Worm (Caenorhabditis elegans) whole organism, L3 larva: ENCODE results near the gene col-98.

Experiments used
- aly-2 ChIP-seq: fragments of 150-350 bp; optimal IDR thresholded peaks from 2 replicates; lab custom pipeline; 2014; ENCODE audit warnings: missing biosample characterization, missing genetic modification characterization
- ama-1 ChIP-seq: fragments of 150-350 bp; optimal IDR thresholded peaks from 2 replicates; lab custom pipeline; 2018
- ceh-16 ChIP-seq: sonication (generic microtip); optimal IDR thresholded peaks from 2 replicates; lab custom pipeline; 2017; ENCODE audit warnings: missing biosample characterization, missing genetic modification characterization
- ceh-28 ChIP-seq: fragments of 150-350 bp; optimal IDR thresholded peaks from 2 replicates; lab custom pipeline; 2014; ENCODE audit warnings: missing biosample characterization, missing genetic modification reagents, missing genetic modification characterization
- ceh-82 ChIP-seq: fragments of 150-350 bp; optimal IDR thresholded peaks from 2 replicates; lab custom pipeline; 2014; ENCODE audit warnings: missing biosample characterization, missing genetic modification characterization
- ceh-9 ChIP-seq: sonication (generic microtip); optimal IDR thresholded peaks from 2 replicates; lab custom pipeline; 2018; ENCODE audit warnings: missing biosample characterization, missing genetic modification characterization
- egl-27 ChIP-seq: sonication (generic microtip); optimal IDR thresholded peaks from 4 replicates; lab custom pipeline; 2017; ENCODE audit warnings: missing biosample characterization, missing genetic modification reagents, missing genetic modification characterization
- egl-5 ChIP-seq: fragments of 150-350 bp; optimal IDR thresholded peaks from 2 replicates; lab custom pipeline; 2017; ENCODE audit warnings: missing biosample characterization, missing genetic modification reagents, missing genetic modification characterization, inconsistent platforms
- elt-1 ChIP-seq: fragments of 150-350 bp; optimal IDR thresholded peaks from 2 replicates; lab custom pipeline; 2014; ENCODE audit warnings: missing biosample characterization, missing genetic modification characterization
- elt-2 ChIP-seq: sonication (generic microtip); optimal IDR thresholded peaks from 2 replicates; lab custom pipeline; 2016; ENCODE audit warnings: missing genetic modification reagents, mild to moderate bottlenecking, missing genetic modification characterization, missing compliant biosample characterization
- elt-3 ChIP-seq, 3 experiments: fragments of 150-350 bp in 1 of 3; sonication (generic microtip) in 2 of 3; optimal IDR thresholded peaks; 2 replicates in 2 of 3; 4 replicates in 1 of 3; lab custom pipeline; 2014 to 2017; ENCODE audit warnings: missing biosample characterization in 3 of 3, missing genetic modification characterization in 3 of 3
- eor-1 ChIP-seq, 2 experiments: fragments of 150-350 bp; optimal IDR thresholded peaks; 2 replicates each; lab custom pipeline; 2014 to 2018; ENCODE audit warnings: missing biosample characterization in 2 of 2, missing genetic modification characterization in 2 of 2
- fkh-10 ChIP-seq: sonication (generic microtip); optimal IDR thresholded peaks from 2 replicates; lab custom pipeline; 2017; ENCODE audit warnings: missing biosample characterization, missing genetic modification reagents, missing genetic modification characterization
- fkh-2 ChIP-seq: fragments of 150-350 bp; optimal IDR thresholded peaks from 2 replicates; lab custom pipeline; 2014; ENCODE audit warnings: missing biosample characterization, missing genetic modification reagents, missing genetic modification characterization
- fos-1 ChIP-seq: fragments of 150-350 bp; optimal IDR thresholded peaks from 2 replicates; lab custom pipeline; 2014; ENCODE audit warnings: missing biosample characterization, missing genetic modification characterization
- hmg-11 ChIP-seq: sonication (generic microtip); optimal IDR thresholded peaks from 2 replicates; lab custom pipeline; 2016; ENCODE audit warnings: missing genetic modification characterization, missing compliant biosample characterization
- jun-1 ChIP-seq: fragments of 150-350 bp; optimal IDR thresholded peaks from 2 replicates; lab custom pipeline; 2014; ENCODE audit warnings: missing biosample characterization, missing genetic modification reagents, missing genetic modification characterization
- lsy-12 ChIP-seq: sonication (generic microtip); optimal IDR thresholded peaks from 2 replicates; lab custom pipeline; 2016; ENCODE audit warnings: mild to moderate bottlenecking, missing genetic modification characterization, missing compliant biosample characterization
- mdl-1 ChIP-seq: fragments of 150-350 bp; optimal IDR thresholded peaks from 2 replicates; lab custom pipeline; 2014; ENCODE audit warnings: missing biosample characterization, missing genetic modification characterization
- mml-1 ChIP-seq: fragments of 150-350 bp; sonication (generic microtip); optimal IDR thresholded peaks from 3 replicates; lab custom pipeline; 2014; ENCODE audit warnings: missing biosample characterization, missing genetic modification characterization
- nfya-1 ChIP-seq: sonication (generic microtip); optimal IDR thresholded peaks from 2 replicates; lab custom pipeline; 2017; ENCODE audit warnings: missing genetic modification characterization, mild to moderate bottlenecking, missing compliant biosample characterization, antibody characterized with exemption, moderate library complexity; ENCODE audit not compliant: insufficient read depth
- nhr-12 ChIP-seq: fragments of 150-350 bp; optimal IDR thresholded peaks from 2 replicates; lab custom pipeline; 2014; ENCODE audit warnings: missing biosample characterization, missing genetic modification characterization
- nhr-237 ChIP-seq: fragments of 150-350 bp; optimal IDR thresholded peaks from 2 replicates; lab custom pipeline; 2014; ENCODE audit warnings: missing biosample characterization, missing genetic modification characterization
- nhr-28 ChIP-seq: fragments of 150-350 bp; optimal IDR thresholded peaks from 2 replicates; lab custom pipeline; 2014; ENCODE audit warnings: missing biosample characterization, missing genetic modification characterization
- nhr-43 ChIP-seq: sonication (generic microtip); optimal IDR thresholded peaks from 2 replicates; lab custom pipeline; 2016; ENCODE audit warnings: mild to moderate bottlenecking, missing genetic modification characterization, missing compliant biosample characterization; ENCODE audit not compliant: poor library complexity, severe bottlenecking
- nhr-67 ChIP-seq: fragments of 150-350 bp; optimal IDR thresholded peaks from 2 replicates; lab custom pipeline; 2014; ENCODE audit warnings: missing biosample characterization, missing genetic modification characterization
- nhr-76 ChIP-seq: fragments of 150-350 bp; sonication (generic microtip); optimal IDR thresholded peaks from 5 replicates; lab custom pipeline; 2014; ENCODE audit warnings: missing biosample characterization, missing genetic modification characterization
- pha-4 ChIP-seq: fragments of 150-350 bp; optimal IDR thresholded peaks from 2 replicates; lab custom pipeline; 2014; ENCODE audit warnings: missing biosample characterization, missing genetic modification reagents, missing genetic modification characterization
- sea-2 ChIP-seq: fragments of 150-350 bp; sonication (generic microtip); optimal IDR thresholded peaks from 4 replicates; lab custom pipeline; 2014; ENCODE audit warnings: missing biosample characterization, missing genetic modification reagents, missing genetic modification characterization
- skn-1 ChIP-seq: fragments of 150-350 bp; optimal IDR thresholded peaks from 2 replicates; lab custom pipeline; 2014; ENCODE audit warnings: missing biosample characterization, missing genetic modification characterization
- snpc-4 ChIP-seq: fragments of 150-350 bp; optimal IDR thresholded peaks from 2 replicates; lab custom pipeline; 2014; ENCODE audit warnings: missing biosample characterization, missing genetic modification characterization
- tbx-2 ChIP-seq: sonication (generic microtip); optimal IDR thresholded peaks from 2 replicates; lab custom pipeline; 2016; ENCODE audit warnings: mild to moderate bottlenecking, missing genetic modification characterization, missing compliant biosample characterization
- unc-39 ChIP-seq: sonication (generic microtip); optimal IDR thresholded peaks from 4 replicates; lab custom pipeline; 2017; ENCODE audit warnings: missing biosample characterization, missing genetic modification characterization
- zag-1 ChIP-seq: fragments of 150-350 bp; optimal IDR thresholded peaks from 2 replicates; lab custom pipeline; 2014; ENCODE audit warnings: missing biosample characterization, missing genetic modification characterization
- ztf-11 ChIP-seq: fragments of 150-350 bp; optimal IDR thresholded peaks from 2 replicates; lab custom pipeline; 2014; ENCODE audit warnings: missing biosample characterization, missing genetic modification characterization

Gene col-98

ce11 chrIII:13027949-13028348 is 9.1 kb downstream of the col-98 start:
- no peak for TF ChIP-seq fkh-10 (GFP tag; lab: Kevin White, UChicago)
- TF ChIP-seq nhr-12 (tag; lab: Kevin White, UChicago): no peak
- no peak for TF ChIP-seq elt-2
- TF ChIP-seq ama-1 (lab: Kevin White, UChicago): no peak
- no peak for TF ChIP-seq egl-27 (tag; lab: Kevin White, UChicago)
- TF ChIP-seq fkh-2: no peak
- TF ChIP-seq elt-3 (tag; optimal IDR thresholded peaks at IDR 0.05; lab: Kevin White, UChicago): no peak
- no peak for TF ChIP-seq skn-1 (tag; lab: Kevin White, UChicago)
- no peak for TF ChIP-seq ceh-28

ce11 chrIII:13029608-13030007 is 10.8 kb downstream of the col-98 start, which contains the start of gene F14F7.4:
TSS of gene F14F7.4 (minus strand) at chrIII:13029708.
- TF ChIP-seq ceh-28: no peak
- TF ChIP-seq ceh-82: no peak
- TF ChIP-seq nfya-1 (tag; lab: Kevin White, UChicago): no peak
- no peak for TF ChIP-seq nhr-76 (tag; lab: Kevin White, UChicago)
- no peak for TF ChIP-seq fos-1 (tag; lab: Kevin White, UChicago)
- no peak for TF ChIP-seq eor-1 (tag; optimal IDR thresholded peaks at IDR 0.05; lab: Kevin White, UChicago)
- TF ChIP-seq, all 47 proteins: peak for 0

- TF ChIP-seq elt-2 (no peak), snpc-4 (tag; lab: Kevin White, UChicago) (no peak), mdl-1 (no peak), elt-1 (tag; lab: Kevin White, UChicago) (no peak), fkh-10 (GFP tag; lab: Kevin White, UChicago) (no peak), ceh-16 (tag; lab: Kevin White, UChicago) (no peak), ztf-11 (tag; lab: Kevin White, UChicago) (no peak), jun-1 (tag; lab: Kevin White, UChicago) (no peak), zag-1 (tag; lab: Kevin White, UChicago) (no peak), nhr-43 (tag; lab: Kevin White, UChicago) (no peak), unc-39 (tag; lab: Kevin White, UChicago) (no peak)
Measured at ce11 chrIII:13030551-13030950, 11.7 kb downstream of the col-98 start, which contains the start of gene F14F7.7. TSS of gene F14F7.7 (plus strand) at chrIII:13030904.

- TF ChIP-seq fkh-10 (GFP tag; lab: Kevin White, UChicago) (no peak), elt-2 (no peak), aly-2 (tag; lab: Kevin White, UChicago) (no peak), ztf-11 (tag; lab: Kevin White, UChicago) (no peak), elt-3 (tag; optimal IDR thresholded peaks at IDR 0.05; lab: Kevin White, UChicago) (no peak), nhr-237 (tag; lab: Kevin White, UChicago) (no peak), zag-1 (tag; lab: Kevin White, UChicago) (no peak)
Measured at ce11 chrIII:13031701-13032100, 12.9 kb downstream of the col-98 start, which contains the start of gene F14F7.5. TSS of gene F14F7.5 (plus strand) at chrIII:13032001.

ce11 chrIII:13032429-13033018 is 13.7 kb downstream of the col-98 start:
- no peak for TF ChIP-seq hmg-11 (tag; lab: Kevin White, UChicago)
- TF ChIP-seq nhr-67 (tag; lab: Kevin White, UChicago): no peak
- no peak for TF ChIP-seq egl-5 (tag; lab: Kevin White, UChicago)
- TF ChIP-seq, all 47 proteins: peak for 0

ce11 chrIII:13039739-13040138 is 20.9 kb downstream of the col-98 start, which contains the start of gene F54F12.2:
TSS of gene F54F12.2 (plus strand) at chrIII:13040039.
- no peak for TF ChIP-seq eor-1 (tag; optimal IDR thresholded peaks at IDR 0.05; lab: Kevin White, UChicago)
- TF ChIP-seq sea-2 (GFP tag; lab: Kevin White, UChicago): no peak
- TF ChIP-seq nhr-43 (tag; lab: Kevin White, UChicago): no peak
- no peak for TF ChIP-seq elt-2
- no peak for TF ChIP-seq nfya-1 (tag; lab: Kevin White, UChicago)
- TF ChIP-seq fkh-10 (GFP tag; lab: Kevin White, UChicago): no peak
- TF ChIP-seq mml-1 (tag; lab: Kevin White, UChicago): no peak
- TF ChIP-seq fos-1 (tag; lab: Kevin White, UChicago): no peak
- TF ChIP-seq unc-39 (tag; lab: Kevin White, UChicago): no peak
- no peak for TF ChIP-seq nhr-76 (tag; lab: Kevin White, UChicago)
- no peak for TF ChIP-seq tbx-2 (tag; lab: Kevin White, UChicago)
- TF ChIP-seq elt-1 (tag; lab: Kevin White, UChicago): no peak
- no peak for TF ChIP-seq nhr-28 (tag; lab: Kevin White, UChicago)
- TF ChIP-seq ceh-28: no peak
- TF ChIP-seq elt-3 (tag; optimal IDR thresholded peaks at IDR 0.05; lab: Kevin White, UChicago): no peak
- TF ChIP-seq ceh-9 (tag; lab: Kevin White, UChicago): no peak
- TF ChIP-seq pha-4: no peak
- no peak for TF ChIP-seq lsy-12 (tag; lab: Kevin White, UChicago)
- TF ChIP-seq nhr-12 (tag; lab: Kevin White, UChicago): no peak
